Worm (Caenorhabditis elegans): ENCODE measurements around the gene C02B4.3.

C02B4.3 gene

ce11 chrX:12690346-12690745 is 30.7 kb upstream of the C02B4.3 start:
- TF ChIP-seq ceh-22 (tag; optimal IDR thresholded peaks at IDR 0.05), result no peak
- peak; percentile 59 for TF ChIP-seq hlh-30 (tag; optimal IDR thresholded peaks at IDR 0.05; ENCODE audit: insufficient read depth)
- TF ChIP-seq unc-55 (GFP tag; optimal IDR thresholded peaks at IDR 0.05), result peak; percentile 93
- no peak for TF ChIP-seq ama-1 (optimal IDR thresholded peaks at IDR 0.05)
- peak; percentile 54 for TF ChIP-seq ceh-34 (tag; optimal IDR thresholded peaks at IDR 0.05)

DNA sequence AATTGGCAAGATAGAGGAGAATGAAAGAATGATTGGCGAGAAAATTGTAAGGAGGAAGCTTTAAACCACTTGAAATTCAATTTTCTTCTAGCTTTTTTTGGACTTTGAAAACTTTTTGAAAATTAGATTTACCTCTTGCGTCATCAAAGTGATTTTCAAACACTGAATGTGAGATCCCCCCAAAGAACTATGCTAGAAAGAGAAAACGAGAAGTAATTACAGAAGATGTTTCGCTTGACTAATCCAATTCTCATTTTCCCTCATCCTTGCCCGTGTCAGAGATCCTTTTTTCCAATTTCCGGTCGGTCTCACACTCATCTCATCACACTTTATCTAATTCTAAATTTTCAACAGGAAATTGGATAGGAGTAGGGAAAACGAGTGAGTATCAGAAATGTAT is 30.2 kb upstream of the C02B4.3 start:
- TF ChIP-seq ceh-31 (tag; optimal IDR thresholded peaks at IDR 0.05) (peak; percentile 36), unc-42 (tag; optimal IDR thresholded peaks at IDR 0.05) (peak; percentile 95), pha-4 (tag; optimal IDR thresholded peaks at IDR 0.05) (no peak), ceh-24 (tag; optimal IDR thresholded peaks at IDR 0.05) (no peak), unc-3 (GFP tag; conservative IDR thresholded peaks at IDR 0.05) (no peak), unc-3 (tag; optimal IDR thresholded peaks at IDR 0.05) (no peak)

DNA sequence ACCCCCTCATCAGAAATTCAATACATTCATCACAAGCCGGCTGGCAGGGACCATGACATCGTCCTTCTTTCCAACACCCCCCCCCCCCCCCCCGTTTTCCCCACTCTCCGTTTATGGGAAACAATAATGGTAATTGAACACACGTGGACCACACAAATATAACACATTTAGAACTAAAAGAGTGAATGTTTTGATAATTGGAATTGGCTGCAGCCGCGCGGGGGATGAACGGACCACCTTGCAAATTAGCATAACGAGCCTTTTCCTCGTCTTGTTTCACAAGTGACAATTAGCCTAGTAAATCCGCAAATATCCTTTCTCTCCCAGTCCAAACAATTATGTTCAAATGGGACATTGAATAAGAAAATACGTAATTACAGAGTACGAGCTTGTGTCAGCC is 29.0 kb upstream of the C02B4.3 start:
- TF ChIP-seq nfya-1 (tag; optimal IDR thresholded peaks at IDR 0.05), result peak; percentile 36
- TF ChIP-seq ceh-48 (tag; optimal IDR thresholded peaks at IDR 0.05), result peak; percentile 23
- no peak for TF ChIP-seq unc-3 (GFP tag; conservative IDR thresholded peaks at IDR 0.05)
- TF ChIP-seq unc-3 (tag; optimal IDR thresholded peaks at IDR 0.05), result no peak
- TF ChIP-seq hlh-30 (tag; optimal IDR thresholded peaks at IDR 0.05; ENCODE audit: insufficient read depth), result no peak
- no peak for TF ChIP-seq fax-1 (tag; optimal IDR thresholded peaks at IDR 0.05)
- TF ChIP-seq ttx-3 (tag; optimal IDR thresholded peaks at IDR 0.05), result peak; percentile 37
- TF ChIP-seq ceh-31 (tag; optimal IDR thresholded peaks at IDR 0.05), result peak; percentile 50
- peak; percentile 46 for TF ChIP-seq ceh-19 (GFP tag; optimal IDR thresholded peaks at IDR 0.05)
- TF ChIP-seq sox-2 (GFP tag; IDR thresholded peaks at IDR 0.05), result peak; percentile 57
- peak; percentile 72 for TF ChIP-seq unc-42 (tag; optimal IDR thresholded peaks at IDR 0.05)
- no peak for TF ChIP-seq ceh-9 (tag; optimal IDR thresholded peaks at IDR 0.05)

DNA sequence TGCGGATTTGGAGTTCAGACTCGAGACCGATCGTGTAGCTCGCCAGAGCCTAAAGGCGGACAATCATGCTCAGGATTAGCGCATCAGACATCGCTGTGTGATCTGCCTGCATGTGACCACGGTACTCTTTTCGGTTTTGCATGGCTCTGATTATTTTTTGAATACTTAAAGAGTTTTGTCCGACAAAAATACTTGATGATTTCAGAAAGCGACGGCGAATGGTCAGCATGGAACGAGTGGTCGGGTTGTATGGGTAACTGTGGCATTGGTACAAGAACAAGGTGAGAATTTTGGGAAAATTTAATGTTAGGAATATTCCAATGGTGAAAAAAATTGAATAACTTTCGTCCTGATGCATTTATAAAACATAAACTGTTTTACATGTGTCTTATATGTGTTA is 27.8 kb upstream of the C02B4.3 start:
- no peak for TF ChIP-seq ceh-22 (tag; optimal IDR thresholded peaks at IDR 0.05)
- TF ChIP-seq pax-1 (tag; optimal IDR thresholded peaks at IDR 0.05), result no peak
- no peak for TF ChIP-seq nhr-232 (tag; optimal IDR thresholded peaks at IDR 0.05)
- no peak for TF ChIP-seq ceh-31 (tag; optimal IDR thresholded peaks at IDR 0.05)
- TF ChIP-seq ztf-16 (tag; optimal IDR thresholded peaks at IDR 0.05), result no peak
- TF ChIP-seq ets-4 (tag; optimal IDR thresholded peaks at IDR 0.05), result no peak
- TF ChIP-seq ceh-6 (GFP tag; optimal IDR thresholded peaks at IDR 0.05), result no peak
- no peak for TF ChIP-seq eyg-1 (tag; optimal IDR thresholded peaks at IDR 0.05)
- no peak for TF ChIP-seq F13H6.1 (tag; optimal IDR thresholded peaks at IDR 0.05)
- no peak for TF ChIP-seq Y22D7AL.16 (tag; optimal IDR thresholded peaks at IDR 0.05)
- TF ChIP-seq ahr-1 (tag; optimal IDR thresholded peaks at IDR 0.05), result no peak
- no peak for TF ChIP-seq rnt-1 (tag; optimal IDR thresholded peaks at IDR 0.05)
- TF ChIP-seq npax-4 (tag; optimal IDR thresholded peaks at IDR 0.05), result no peak
- TF ChIP-seq pros-1 (tag; optimal IDR thresholded peaks at IDR 0.05), result no peak
- no peak for TF ChIP-seq C08G9.2 (tag; optimal IDR thresholded peaks at IDR 0.05)
- no peak for TF ChIP-seq fkh-6 (tag; optimal IDR thresholded peaks at IDR 0.05)
- TF ChIP-seq pha-4 (tag; optimal IDR thresholded peaks at IDR 0.05), result no peak
- TF ChIP-seq ceh-19 (GFP tag; optimal IDR thresholded peaks at IDR 0.05), result no peak
- TF ChIP-seq sdc-2 (tag; optimal IDR thresholded peaks at IDR 0.05), result no peak
- no peak for TF ChIP-seq K02D7.2 (tag; optimal IDR thresholded peaks at IDR 0.05)

- TF ChIP-seq unc-3 (GFP tag; conservative IDR thresholded peaks at IDR 0.05) (no peak), unc-3 (tag; optimal IDR thresholded peaks at IDR 0.05) (no peak), ceh-9 (tag; optimal IDR thresholded peaks at IDR 0.05) (no peak), unc-42 (tag; optimal IDR thresholded peaks at IDR 0.05) (no peak), C38D4.7 (GFP tag; optimal IDR thresholded peaks at IDR 0.05) (no peak), gmeb-2 (tag; optimal IDR thresholded peaks at IDR 0.05) (no peak), ztf-16 (tag; optimal IDR thresholded peaks at IDR 0.05) (no peak), Y22D7AL.16 (tag; optimal IDR thresholded peaks at IDR 0.05) (no peak), hlh-30 (tag; optimal IDR thresholded peaks at IDR 0.05; ENCODE audit: insufficient read depth) (no peak)
These were observed 20.0 kb upstream of the C02B4.3 start for ce11 chrX:12679603-12680002.

Data from whole organism, late embryonic.